Worm (Caenorhabditis elegans) whole organism, L4 larva: ENCODE data around the gene fbxb-82.

Experiments used
- F44E2.7 ChIP-seq: fragments of 200-800 bp; sonication (Bioruptor generic); IDR thresholded peaks from 2 replicates; pipeline ENCODE4 v2.1.2; 2022; ENCODE audit warnings: missing genetic modification characterization, missing compliant biosample characterization
- T20F7.1 ChIP-seq: fragments of 200-800 bp; sonication (Bioruptor generic); optimal IDR thresholded peaks from 2 replicates; lab custom pipeline; 2018; ENCODE audit warnings: mild to moderate bottlenecking, missing genetic modification characterization, missing compliant biosample characterization
- Y48G9A.11 ChIP-seq: fragments of 200-800 bp; sonication (Bioruptor generic); IDR thresholded peaks from 2 replicates; pipeline ENCODE4 v1.3.6; 2022; ENCODE audit warnings: missing genetic modification reagents, missing genetic modification characterization, missing compliant biosample characterization
- Y75B8A.6 ChIP-seq: fragments of 200-800 bp; sonication (Bioruptor generic); IDR thresholded peaks from 2 replicates; pipeline ENCODE4 v1.3.6; 2022; ENCODE audit warnings: missing genetic modification reagents, missing genetic modification characterization, missing compliant biosample characterization
- ZK337.2 ChIP-seq: fragments of 200-800 bp; sonication (Bioruptor generic); IDR thresholded peaks from 2 replicates; pipeline ENCODE4 v1.3.6; 2022; ENCODE audit warnings: missing genetic modification reagents, missing genetic modification characterization, missing compliant biosample characterization
- aha-1 ChIP-seq: fragments of 150-350 bp; peaks from one replicate; lab custom pipeline; 2014; ENCODE audit warnings: missing biosample characterization, missing genetic modification characterization
- ama-1 ChIP-seq: fragments of 150-350 bp; optimal IDR thresholded peaks from 2 replicates; lab custom pipeline; 2014; ENCODE audit warnings: inconsistent platforms, mixed read lengths
- attf-4 ChIP-seq: sonication (generic microtip); optimal IDR thresholded peaks from 3 replicates; lab custom pipeline; 2017; ENCODE audit warnings: missing biosample characterization, missing genetic modification characterization
- ceh-20 ChIP-seq: fragments of 200-800 bp; sonication (Bioruptor generic); IDR thresholded peaks from 2 replicates; pipeline ENCODE4 v1.3.6; 2022; ENCODE audit warnings: missing genetic modification reagents, missing genetic modification characterization, missing compliant biosample characterization
- ceh-32 ChIP-seq: sonication (generic microtip); optimal IDR thresholded peaks from 2 replicates; lab custom pipeline; 2016; ENCODE audit warnings: mild to moderate bottlenecking, missing genetic modification characterization, missing compliant biosample characterization; ENCODE audit not compliant: poor library complexity
- ceh-44 ChIP-seq: fragments of 200-800 bp; sonication (Bioruptor generic); IDR thresholded peaks from 2 replicates; pipeline ENCODE4 v1.3.6; 2022; ENCODE audit warnings: missing genetic modification reagents, missing genetic modification characterization, missing compliant biosample characterization
- ctbp-1 ChIP-seq: fragments of 200-800 bp; sonication (Bioruptor generic); IDR thresholded peaks from 2 replicates; pipeline ENCODE4 v1.3.6; 2022; ENCODE audit warnings: missing genetic modification reagents, missing genetic modification characterization, missing compliant biosample characterization
- daf-16 ChIP-seq, 3 experiments: sonication (generic microtip); optimal IDR thresholded peaks; 2 replicates each; lab custom pipeline; 2016 to 2017; ENCODE audit warnings: missing genetic modification characterization in 3 of 3, missing genetic modification reagents in 3 of 3, mild to moderate bottlenecking in 2 of 3, missing compliant biosample characterization in 2 of 3, missing biosample characterization in 1 of 3, moderate library complexity in 1 of 3
- dmd-6 ChIP-seq: fragments of 200-800 bp; sonication (Bioruptor generic); IDR thresholded peaks from 2 replicates; pipeline ENCODE4 v1.3.6; 2022; ENCODE audit warnings: missing genetic modification reagents, missing genetic modification characterization, missing compliant biosample characterization
- dmd-8 ChIP-seq: fragments of 200-800 bp; sonication (Bioruptor generic); IDR thresholded peaks from 2 replicates; pipeline ENCODE4 v1.3.6; 2022; ENCODE audit warnings: missing genetic modification characterization, missing compliant biosample characterization
- dpl-1 ChIP-seq: fragments of 150-350 bp; optimal IDR thresholded peaks from 2 replicates; lab custom pipeline; 2014; ENCODE audit warnings: missing biosample characterization, missing genetic modification reagents, missing genetic modification characterization
- dve-1 ChIP-seq: sonication (generic microtip); optimal IDR thresholded peaks from 2 replicates; lab custom pipeline; 2017; ENCODE audit warnings: antibody characterized with exemption, mild to moderate bottlenecking, missing genetic modification characterization, missing compliant biosample characterization; ENCODE audit not compliant: insufficient read depth
- egl-43 ChIP-seq: fragments of 200-800 bp; sonication (Bioruptor generic); IDR thresholded peaks from 2 replicates; pipeline ENCODE4 v1.3.6; 2022; ENCODE audit warnings: missing genetic modification reagents, missing genetic modification characterization, missing compliant biosample characterization
- fos-1 ChIP-seq: fragments of 150-350 bp; optimal IDR thresholded peaks from 2 replicates; lab custom pipeline; 2014; ENCODE audit warnings: missing biosample characterization, missing genetic modification characterization
- hif-1 ChIP-seq, 2 experiments: sonication (generic microtip); optimal IDR thresholded peaks; 2 replicates each; lab custom pipeline; 2016 to 2017; ENCODE audit warnings: missing compliant biosample characterization in 2 of 2, missing genetic modification characterization in 2 of 2, missing genetic modification reagents in 2 of 2, missing genotype in 2 of 2, mild to moderate bottlenecking in 1 of 2
- hlh-11 ChIP-seq: fragments of 200-800 bp; sonication (Bioruptor generic); optimal IDR thresholded peaks from 2 replicates; lab custom pipeline; 2018; ENCODE audit warnings: mild to moderate bottlenecking, missing genetic modification characterization, missing compliant biosample characterization
- hlh-30 ChIP-seq: sonication (generic microtip); optimal IDR thresholded peaks from 2 replicates; lab custom pipeline; 2017; ENCODE audit warnings: antibody characterized with exemption, mild to moderate bottlenecking, missing genetic modification characterization, missing compliant biosample characterization; ENCODE audit not compliant: insufficient read depth
- hmg-1.1 ChIP-seq: fragments of 200-800 bp; sonication (Bioruptor generic); IDR thresholded peaks from 2 replicates; pipeline ENCODE4 v1.3.6; 2022; ENCODE audit warnings: missing genetic modification reagents, missing genetic modification characterization, missing compliant biosample characterization
- jun-1 ChIP-seq: fragments of 150-350 bp; optimal IDR thresholded peaks from 2 replicates; lab custom pipeline; 2014; ENCODE audit warnings: missing biosample characterization, missing genetic modification reagents, missing genetic modification characterization
- lin-1 ChIP-seq: fragments of 200-800 bp; sonication (Bioruptor generic); IDR thresholded peaks from 2 replicates; pipeline ENCODE4 v1.3.6; 2022; ENCODE audit warnings: missing genetic modification reagents, missing genetic modification characterization, missing compliant biosample characterization
- lin-29 ChIP-seq: fragments of 200-800 bp; sonication (Bioruptor generic); IDR thresholded peaks from 2 replicates; pipeline ENCODE4 v1.3.6; 2022; ENCODE audit warnings: missing genetic modification reagents, missing genetic modification characterization, missing compliant biosample characterization
- lsy-2 ChIP-seq, 2 experiments: fragments of 150-350 bp in 1 of 2; sonication (generic microtip) in 1 of 2; optimal IDR thresholded peaks; 2 replicates each; lab custom pipeline; 2014 to 2017; ENCODE audit warnings: missing biosample characterization in 2 of 2, missing genetic modification characterization in 2 of 2
- mdl-1 ChIP-seq, 2 experiments: fragments of 150-350 bp in 1 of 2; sonication (generic microtip) in 1 of 2; optimal IDR thresholded peaks; 2 replicates each; lab custom pipeline; 2014 to 2017; ENCODE audit warnings: missing biosample characterization in 2 of 2, missing genetic modification characterization in 2 of 2
- mep-1 ChIP-seq: fragments of 150-350 bp; sonication (generic microtip); optimal IDR thresholded peaks from 3 replicates; lab custom pipeline; 2014; ENCODE audit warnings: missing biosample characterization, missing genetic modification characterization
- mxl-2 ChIP-seq: fragments of 200-800 bp; sonication (Bioruptor generic); conservative IDR thresholded peaks from 2 replicates; pipeline ENCODE4 v1.3.6; 2022; ENCODE audit warnings: missing genetic modification reagents, missing genetic modification characterization, missing compliant biosample characterization
- nhr-10 ChIP-seq: fragments of 150-350 bp; optimal IDR thresholded peaks from 2 replicates; lab custom pipeline; 2014; ENCODE audit warnings: missing biosample characterization, missing genetic modification characterization
- nhr-111 ChIP-seq: fragments of 200-800 bp; sonication (Bioruptor generic); optimal IDR thresholded peaks from 2 replicates; lab custom pipeline; 2018; ENCODE audit warnings: mild to moderate bottlenecking, missing genetic modification characterization, missing compliant biosample characterization
- nhr-28 ChIP-seq: fragments of 150-350 bp; optimal IDR thresholded peaks from 2 replicates; lab custom pipeline; 2014; ENCODE audit warnings: missing biosample characterization, missing genetic modification characterization
- nhr-41 ChIP-seq: fragments of 200-800 bp; sonication (Bioruptor generic); IDR thresholded peaks from 2 replicates; pipeline ENCODE4 v1.3.6; 2022; ENCODE audit warnings: missing genetic modification reagents, missing genetic modification characterization, missing compliant biosample characterization
- nhr-6 ChIP-seq: fragments of 150-350 bp; optimal IDR thresholded peaks from 2 replicates; lab custom pipeline; 2014; ENCODE audit warnings: missing biosample characterization, missing genetic modification characterization
- nhr-76 ChIP-seq: fragments of 150-350 bp; optimal IDR thresholded peaks from 2 replicates; lab custom pipeline; 2014; ENCODE audit warnings: missing biosample characterization, missing genetic modification characterization
- nhr-77 ChIP-seq: fragments of 150-350 bp; optimal IDR thresholded peaks from 2 replicates; lab custom pipeline; 2014; ENCODE audit warnings: missing biosample characterization, missing genetic modification characterization
- pha-4 ChIP-seq, 2 experiments: fragments of 150-350 bp in 1 of 2; fragments of 200-800 bp in 1 of 2; sonication (Bioruptor generic) in 1 of 2; IDR thresholded peaks in 1 of 2; optimal IDR thresholded peaks in 1 of 2; 2 replicates each; pipeline versions ENCODE4 v1.3.6 to Lab custom; 2014 to 2022; ENCODE audit warnings: missing genetic modification characterization in 2 of 2, missing genetic modification reagents in 2 of 2, missing biosample characterization in 1 of 2, missing compliant biosample characterization in 1 of 2
- php-3 ChIP-seq: fragments of 200-800 bp; sonication (Bioruptor generic); IDR thresholded peaks from 2 replicates; pipeline ENCODE4 v1.3.6; 2022; ENCODE audit warnings: missing genetic modification reagents, missing genetic modification characterization, missing compliant biosample characterization
- saeg-2 ChIP-seq: fragments of 200-800 bp; sonication (Bioruptor generic); IDR thresholded peaks from 2 replicates; pipeline ENCODE4 v1.3.6; 2022; ENCODE audit warnings: missing genetic modification reagents, missing genetic modification characterization, missing compliant biosample characterization
- sdz-12 ChIP-seq: fragments of 200-800 bp; sonication (Bioruptor generic); optimal IDR thresholded peaks from 2 replicates; lab custom pipeline; 2018; ENCODE audit warnings: mild to moderate bottlenecking, missing genetic modification characterization, missing compliant biosample characterization
- set-16 ChIP-seq: fragments of 200-800 bp; sonication (Bioruptor generic); IDR thresholded peaks from 2 replicates; pipeline ENCODE4 v1.3.6; 2022; ENCODE audit warnings: missing genetic modification reagents, missing genetic modification characterization, missing compliant biosample characterization
- snpc-1.2 ChIP-seq: fragments of 200-800 bp; sonication (Bioruptor generic); IDR thresholded peaks from 2 replicates; pipeline ENCODE4 v1.3.6; 2022; ENCODE audit warnings: missing genetic modification reagents, missing genetic modification characterization, missing compliant biosample characterization
- spr-1 ChIP-seq: sonication (generic microtip); optimal IDR thresholded peaks from 2 replicates; lab custom pipeline; 2016; ENCODE audit warnings: mild to moderate bottlenecking, missing genetic modification characterization, missing compliant biosample characterization
- tag-97 ChIP-seq: fragments of 200-800 bp; sonication (Bioruptor generic); IDR thresholded peaks from 2 replicates; pipeline ENCODE4 v1.3.6; 2022; ENCODE audit warnings: missing genetic modification characterization, missing compliant biosample characterization
- unc-39 ChIP-seq: sonication (generic microtip); optimal IDR thresholded peaks from 2 replicates; lab custom pipeline; 2017; ENCODE audit warnings: missing biosample characterization, missing genetic modification characterization
- zfp-2 ChIP-seq: sonication (generic microtip); optimal IDR thresholded peaks from 2 replicates; lab custom pipeline; 2016; ENCODE audit warnings: mild to moderate bottlenecking, missing genetic modification characterization, missing compliant biosample characterization
- zfp-3 ChIP-seq: fragments of 200-800 bp; sonication (Bioruptor generic); conservative IDR thresholded peaks from 2 replicates; pipeline ENCODE4 v1.3.6; 2022; ENCODE audit warnings: missing genetic modification reagents, missing genetic modification characterization, missing compliant biosample characterization
- zip-2 ChIP-seq: fragments of 150-350 bp; optimal IDR thresholded peaks from 2 replicates; lab custom pipeline; 2014; ENCODE audit warnings: missing biosample characterization, missing genetic modification characterization

The fbxb-82 gene

ce11 chrIII:156645-157044, 13.6 kb upstream of the fbxb-82 start, which contains the start of the genes zig-13 and ver-1:
Gene zig-13 (minus strand): TSS chrIII:156745.
Gene ver-1 (plus strand): TSS chrIII:156824.
- TF ChIP-seq zfp-3 (GFP tag; lab: Robert Waterston, UW) (no peak), unc-39 (tag; lab: Kevin White, UChicago) (no peak), mep-1 (no peak), fos-1 (tag; lab: Kevin White, UChicago) (no peak), dmd-6 (GFP tag; lab: Robert Waterston, UW) (no peak), php-3 (GFP tag; lab: Robert Waterston, UW) (no peak), Y75B8A.6 (GFP tag; lab: Robert Waterston, UW) (no peak), snpc-1.2 (GFP tag; lab: Robert Waterston, UW) (no peak), dmd-8 (no peak), hif-1 (tag; optimal IDR thresholded peaks at IDR 0.05; lab: Kevin White, UChicago) (no peak), ZK337.2 (GFP tag; lab: Robert Waterston, UW) (no peak), spr-1 (tag; lab: Kevin White, UChicago) (no peak), nhr-28 (no peak), tag-97 (GFP tag; lab: Robert Waterston, UW) (no peak), egl-43 (GFP tag; lab: Robert Waterston, UW) (no peak), nhr-111 (GFP tag; lab: Kevin White, UChicago) (no peak), ceh-32 (tag; lab: Kevin White, UChicago) (no peak), lsy-2 (tag; optimal IDR thresholded peaks at IDR 0.05; lab: Kevin White, UChicago) (no peak), T20F7.1 (no peak), dpl-1 (no peak)
- TF ChIP-seq, all 104 proteins: peak for 0

- TF ChIP-seq lin-29 (GFP tag; lab: Robert Waterston, UW) (no peak), nhr-76 (no peak), daf-16 (GFP tag; optimal IDR thresholded peaks at IDR 0.05; lab: Kevin White, UChicago) (peak in 1 of 2 experiments; percentile 49), daf-16 (tag; optimal IDR thresholded peaks at IDR 0.05; lab: Kevin White, UChicago) (peak; percentile 86), nhr-28 (peak; percentile 99), nhr-77 (peak; percentile 94), jun-1 (tag; lab: Kevin White, UChicago) (peak; percentile 52), php-3 (GFP tag; lab: Robert Waterston, UW) (peak; percentile 94), hif-1 (tag; optimal IDR thresholded peaks at IDR 0.05; lab: Kevin White, UChicago) (no peak), saeg-2 (GFP tag; lab: Robert Waterston, UW) (no peak), Y48G9A.11 (no peak), nhr-6 (tag; lab: Kevin White, UChicago) (peak; percentile 83), pha-4 (GFP tag; IDR thresholded peaks at IDR 0.05; lab: Robert Waterston, UW) (no peak), pha-4 (tag; optimal IDR thresholded peaks at IDR 0.05; lab: Kevin White, UChicago) (no peak), ctbp-1 (GFP tag; lab: Robert Waterston, UW) (no peak), sdz-12 (no peak), zip-2 (tag; lab: Kevin White, UChicago) (peak; percentile 13), nhr-111 (GFP tag; lab: Kevin White, UChicago) (no peak), dve-1 (tag; lab: Kevin White, UChicago) (peak; percentile 95), ZK337.2 (GFP tag; lab: Robert Waterston, UW) (no peak), ceh-20 (GFP tag; lab: Robert Waterston, UW) (peak; percentile 64; the same call in 1 of the 2 replicates), aha-1 (tag; lab: Kevin White, UChicago) (no peak), lin-1 (GFP tag; lab: Robert Waterston, UW) (peak; percentile 96), F44E2.7 (no peak), mxl-2 (GFP tag; lab: Robert Waterston, UW) (no peak), ceh-44 (GFP tag; lab: Robert Waterston, UW) (no peak), hlh-30 (tag; lab: Kevin White, UChicago) (no peak), hmg-1.1 (no peak), zfp-2 (tag; lab: Kevin White, UChicago) (no peak), nhr-41 (peak; percentile 100), ama-1 (no peak), attf-4 (tag; lab: Kevin White, UChicago) (no peak), mdl-1 (tag; optimal IDR thresholded peaks at IDR 0.05; lab: Kevin White, UChicago) (peak in 1 of 2 experiments; percentile 35), hlh-11 (tag; lab: Kevin White, UChicago) (peak; percentile 92), nhr-10 (tag; lab: Kevin White, UChicago) (no peak), set-16 (GFP tag; lab: Robert Waterston, UW) (no peak)
Observed at ce11 chrIII:154168-154567, 11.1 kb upstream of the fbxb-82 start.
